Worm (Caenorhabditis elegans) whole organism, midembryonic: ENCODE data around the gene F49F1.17.

Experiments
- T22C8.4 ChIP-seq: fragments of 200-800 bp; sonication (Bioruptor generic); IDR thresholded peaks from 2 replicates; pipeline ENCODE4 v1.3.6; 2022; ENCODE audit warnings: missing genetic modification characterization, missing compliant biosample characterization
- flt-1 ChIP-seq: fragments of 200-800 bp; sonication (Bioruptor generic); IDR thresholded peaks from 2 replicates; pipeline ENCODE4 v1.3.6; 2022; ENCODE audit warnings: missing genetic modification characterization, missing compliant biosample characterization
- klf-2 ChIP-seq: fragments of 200-800 bp; sonication (Bioruptor generic); conservative IDR thresholded peaks from 2 replicates; pipeline ENCODE4 v1.3.6; 2022; ENCODE audit warnings: missing genetic modification reagents, missing genetic modification characterization, missing compliant biosample characterization
- ref-1 ChIP-seq: fragments of 200-800 bp; sonication (Bioruptor generic); conservative IDR thresholded peaks from 2 replicates; pipeline ENCODE4 v1.3.6; 2022; ENCODE audit warnings: missing genetic modification reagents, missing genetic modification characterization, missing compliant biosample characterization
- ztf-23 ChIP-seq: fragments of 200-800 bp; sonication (Bioruptor generic); IDR thresholded peaks from 2 replicates; pipeline ENCODE4 v1.3.6; 2022; ENCODE audit warnings: missing genetic modification reagents, missing genetic modification characterization, missing compliant biosample characterization
- ztf-29 ChIP-seq: fragments of 200-800 bp; sonication (Bioruptor generic); IDR thresholded peaks from 2 replicates; pipeline ENCODE4 v1.3.6; 2022; ENCODE audit warnings: missing genetic modification reagents, missing genetic modification characterization, missing compliant biosample characterization

- TF ChIP-seq flt-1 (no peak), T22C8.4 (GFP tag; lab: Robert Waterston, UW) (no peak), ref-1 (GFP tag; lab: Robert Waterston, UW) (no peak), klf-2 (GFP tag; lab: Robert Waterston, UW) (no peak), ztf-29 (GFP tag; lab: Robert Waterston, UW) (no peak), ztf-23 (GFP tag; lab: Robert Waterston, UW) (no peak)
These were observed at the start of gene F49F1.17 for ce11 chrIV:4135744-4136143.
